Worm (Caenorhabditis elegans): ENCODE measurements around the gene asd-1.

Gene asd-1

ce11 chrIII:4170903-4171377, 26.1 kb upstream of the asd-1 start, which contains the start of the genes rnf-121 and C16C10.4:
rnf-121 (minus strand) TSS chrIII:4170953.
C16C10.4 (plus strand) TSS chrIII:4171336.
- TF ChIP-seq ceh-16 (tag; optimal IDR thresholded peaks at IDR 0.05) (no peak), nhr-6 (tag; optimal IDR thresholded peaks at IDR 0.05) (no peak), C34F6.9 (tag; optimal IDR thresholded peaks at IDR 0.05) (peak; percentile 76), skn-1 (tag; optimal IDR thresholded peaks at IDR 0.05) (peak; percentile 11), peb-1 (tag; optimal IDR thresholded peaks at IDR 0.05) (no peak), nhr-77 (tag; optimal IDR thresholded peaks at IDR 0.05) (no peak), ztf-11 (tag; optimal IDR thresholded peaks at IDR 0.05) (peak; percentile 16), lsy-2 (tag; optimal IDR thresholded peaks at IDR 0.05) (peak; percentile 58 to 79), aly-2 (tag; optimal IDR thresholded peaks at IDR 0.05) (no peak), R02D3.7 (tag; optimal IDR thresholded peaks at IDR 0.05) (peak; percentile 31), egl-27 (tag; optimal IDR thresholded peaks at IDR 0.05) (peak; percentile 23), nhr-12 (tag; optimal IDR thresholded peaks at IDR 0.05) (no peak), crh-2 (tag; optimal IDR thresholded peaks at IDR 0.05) (no peak), dmd-4 (tag; optimal IDR thresholded peaks at IDR 0.05) (no peak), blmp-1 (tag; optimal IDR thresholded peaks at IDR 0.05; ENCODE audit: insufficient read depth) (no peak), ceh-82 (tag; optimal IDR thresholded peaks at IDR 0.05) (no peak), mdl-1 (tag; optimal IDR thresholded peaks at IDR 0.05) (no peak), F13H6.1 (tag; optimal IDR thresholded peaks at IDR 0.05) (no peak), nhr-25 (tag; optimal IDR thresholded peaks at IDR 0.05) (no peak), sma-3 (GFP tag; optimal IDR thresholded peaks at IDR 0.05) (peak; percentile 73), alr-1 (tag; optimal IDR thresholded peaks at IDR 0.05) (no peak), nhr-237 (tag; optimal IDR thresholded peaks at IDR 0.05) (no peak), nhr-23 (tag; optimal IDR thresholded peaks at IDR 0.05) (no peak), ama-1 (optimal IDR thresholded peaks at IDR 0.05) (no peak), lin-11 (tag; optimal IDR thresholded peaks at IDR 0.05) (peak; percentile 52), lin-39 (tag; optimal IDR thresholded peaks at IDR 0.05) (no peak), unc-55 (GFP tag; optimal IDR thresholded peaks at IDR 0.05) (peak; percentile 72), mab-5 (tag; optimal IDR thresholded peaks at IDR 0.05) (peak; percentile 69), nhr-21 (tag; optimal IDR thresholded peaks at IDR 0.05) (no peak), unc-62 (GFP tag; optimal IDR thresholded peaks at IDR 0.05) (no peak), snpc-4 (tag; optimal IDR thresholded peaks at IDR 0.05) (no peak), elt-1 (tag; optimal IDR thresholded peaks at IDR 0.05) (no peak), lin-13 (GFP tag; optimal IDR thresholded peaks at IDR 0.05) (peak; percentile 56), gmeb-1 (tag; optimal IDR thresholded peaks at IDR 0.05) (peak; percentile 78), elt-3 (tag; optimal IDR thresholded peaks at IDR 0.05) (no peak), mbf-1 (tag; optimal IDR thresholded peaks at IDR 0.05) (no peak), sem-4 (tag; optimal IDR thresholded peaks at IDR 0.05) (peak; percentile 45), fos-1 (tag; optimal IDR thresholded peaks at IDR 0.05) (peak; percentile 1), nhr-11 (tag; optimal IDR thresholded peaks at IDR 0.05) (no peak), unc-39 (tag; optimal IDR thresholded peaks at IDR 0.05) (no peak), sma-9 (GFP tag; optimal IDR thresholded peaks at IDR 0.05) (no peak), sma-9 (tag; optimal IDR thresholded peaks at IDR 0.05) (no peak), Y55F3AM.14 (GFP tag; optimal IDR thresholded peaks at IDR 0.05) (no peak), zag-1 (tag; optimal IDR thresholded peaks at IDR 0.05) (no peak), nhr-10 (tag; optimal IDR thresholded peaks at IDR 0.05) (no peak), ztf-4 (tag; optimal IDR thresholded peaks at IDR 0.05) (peak; percentile 16), ZK546.5 (tag; optimal IDR thresholded peaks at IDR 0.05) (no peak), ztf-1 (GFP tag; conservative IDR thresholded peaks at IDR 0.05) (no peak), nhr-129 (tag; optimal IDR thresholded peaks at IDR 0.05) (peak; percentile 73)
